Worm (Caenorhabditis elegans): ENCODE data around the gene fip-2.

The fip-2 gene

DNA sequence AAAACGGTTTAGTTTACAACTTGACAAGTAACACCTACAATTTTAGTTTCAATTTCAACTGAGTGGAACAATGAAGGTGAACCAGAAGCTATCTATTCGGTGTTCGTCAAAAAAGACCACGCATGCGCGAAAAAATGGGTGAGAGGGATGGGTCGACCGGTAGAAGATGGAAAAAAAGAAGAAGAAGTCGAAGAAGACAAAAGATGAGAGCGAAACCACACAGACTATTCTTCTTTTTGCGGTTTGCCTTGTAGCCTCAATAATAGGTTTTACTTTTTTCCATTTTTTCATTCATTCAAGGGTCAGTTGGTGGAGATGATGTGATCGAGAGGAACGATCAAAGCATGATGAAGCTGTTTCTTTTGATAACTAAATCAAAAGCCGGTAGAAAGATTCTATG, 14.6 kb downstream of the fip-2 start:
- TF ChIP-seq sem-4 (tag; optimal IDR thresholded peaks at IDR 0.05) = no peak
- no peak for TF ChIP-seq ztf-1 (GFP tag; conservative IDR thresholded peaks at IDR 0.05)
- no peak for TF ChIP-seq snpc-4 (tag; optimal IDR thresholded peaks at IDR 0.05)
- no peak for TF ChIP-seq nhr-21 (tag; optimal IDR thresholded peaks at IDR 0.05)
- TF ChIP-seq lin-13 (GFP tag; optimal IDR thresholded peaks at IDR 0.05) = no peak
- no peak for TF ChIP-seq ama-1 (optimal IDR thresholded peaks at IDR 0.05)
- TF ChIP-seq R02D3.7 (tag; optimal IDR thresholded peaks at IDR 0.05) = no peak

DNA sequence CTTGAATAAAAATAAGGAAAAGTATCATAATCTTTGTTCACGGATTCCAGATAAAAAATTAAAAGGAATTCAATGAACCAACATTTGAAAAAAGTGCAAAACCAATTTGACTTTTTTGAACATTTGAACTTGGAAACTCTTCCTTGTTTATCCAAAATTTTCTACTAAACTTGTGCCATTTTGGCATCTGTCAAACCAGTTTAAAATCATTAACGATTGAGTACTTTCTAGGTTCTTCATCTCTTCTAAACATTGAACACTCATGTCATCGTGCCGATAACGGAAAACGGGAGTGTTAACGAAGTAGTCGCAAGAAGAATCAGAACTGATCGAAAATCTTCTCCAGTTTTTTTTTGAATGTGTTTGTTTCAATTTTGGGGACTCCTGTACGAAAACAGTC, 16.5 kb downstream of the fip-2 start:
- no peak for TF ChIP-seq nhr-11 (tag; optimal IDR thresholded peaks at IDR 0.05)
- TF ChIP-seq sma-9 (GFP tag; optimal IDR thresholded peaks at IDR 0.05) = peak; percentile 68
- TF ChIP-seq sma-9 (tag; optimal IDR thresholded peaks at IDR 0.05) = no peak
- peak; percentile 17 for TF ChIP-seq sma-3 (GFP tag; optimal IDR thresholded peaks at IDR 0.05)
- TF ChIP-seq ztf-11 (tag; optimal IDR thresholded peaks at IDR 0.05) = no peak
- TF ChIP-seq lsy-2 (tag; optimal IDR thresholded peaks at IDR 0.05) = no peak
- TF ChIP-seq blmp-1 (tag; optimal IDR thresholded peaks at IDR 0.05; ENCODE audit: insufficient read depth) = no peak
- no peak for TF ChIP-seq dmd-4 (tag; optimal IDR thresholded peaks at IDR 0.05)
- TF ChIP-seq skn-1 (tag; optimal IDR thresholded peaks at IDR 0.05) = no peak

DNA sequence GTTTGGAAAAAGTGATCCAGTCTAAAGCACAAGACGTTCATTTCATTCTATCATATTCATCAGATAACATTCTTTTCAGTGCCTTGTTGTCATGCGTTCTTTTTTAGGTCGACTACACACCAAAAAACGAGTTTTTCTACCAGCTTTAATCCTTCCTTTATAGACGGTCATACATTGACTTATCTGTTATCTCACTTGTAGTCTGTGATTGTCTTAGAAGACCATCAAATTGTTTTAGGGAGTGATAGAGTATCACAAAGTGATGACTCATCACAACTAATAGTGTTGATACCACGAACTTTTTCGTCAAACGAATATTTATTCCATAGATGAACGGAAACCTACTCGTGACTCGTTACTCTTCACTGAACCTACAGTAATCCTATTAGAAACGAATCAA, 18.1 kb downstream of the fip-2 start:
- TF ChIP-seq nhr-77 (tag; optimal IDR thresholded peaks at IDR 0.05) = no peak
- TF ChIP-seq mdl-1 (tag; optimal IDR thresholded peaks at IDR 0.05) = peak in 1 of 2 experiments; percentile 7
- no peak for TF ChIP-seq ztf-1 (GFP tag; conservative IDR thresholded peaks at IDR 0.05)
- TF ChIP-seq sma-3 (GFP tag; optimal IDR thresholded peaks at IDR 0.05) = peak; percentile 92
- no peak for TF ChIP-seq skn-1 (tag; optimal IDR thresholded peaks at IDR 0.05)
- peak; percentile 24 for TF ChIP-seq egl-27 (tag; optimal IDR thresholded peaks at IDR 0.05)
- TF ChIP-seq nhr-21 (tag; optimal IDR thresholded peaks at IDR 0.05) = peak; percentile 71
- TF ChIP-seq nhr-10 (tag; optimal IDR thresholded peaks at IDR 0.05) = no peak
- no peak for TF ChIP-seq ceh-16 (tag; optimal IDR thresholded peaks at IDR 0.05)
- TF ChIP-seq lsy-2 (tag; optimal IDR thresholded peaks at IDR 0.05) = no peak
- TF ChIP-seq crh-2 (tag; optimal IDR thresholded peaks at IDR 0.05) = peak; percentile 16
- TF ChIP-seq nhr-25 (tag; optimal IDR thresholded peaks at IDR 0.05) = peak; percentile 63
- no peak for TF ChIP-seq gmeb-1 (tag; optimal IDR thresholded peaks at IDR 0.05)
- TF ChIP-seq lin-13 (GFP tag; optimal IDR thresholded peaks at IDR 0.05) = no peak
- TF ChIP-seq ama-1 (optimal IDR thresholded peaks at IDR 0.05) = no peak
- no peak for TF ChIP-seq nhr-129 (tag; optimal IDR thresholded peaks at IDR 0.05)
- TF ChIP-seq fos-1 (tag; optimal IDR thresholded peaks at IDR 0.05) = peak; percentile 76
- no peak for TF ChIP-seq peb-1 (tag; optimal IDR thresholded peaks at IDR 0.05)
- TF ChIP-seq sma-9 (GFP tag; optimal IDR thresholded peaks at IDR 0.05) = peak; percentile 56
- no peak for TF ChIP-seq sma-9 (tag; optimal IDR thresholded peaks at IDR 0.05)
- TF ChIP-seq alr-1 (tag; optimal IDR thresholded peaks at IDR 0.05) = no peak

DNA sequence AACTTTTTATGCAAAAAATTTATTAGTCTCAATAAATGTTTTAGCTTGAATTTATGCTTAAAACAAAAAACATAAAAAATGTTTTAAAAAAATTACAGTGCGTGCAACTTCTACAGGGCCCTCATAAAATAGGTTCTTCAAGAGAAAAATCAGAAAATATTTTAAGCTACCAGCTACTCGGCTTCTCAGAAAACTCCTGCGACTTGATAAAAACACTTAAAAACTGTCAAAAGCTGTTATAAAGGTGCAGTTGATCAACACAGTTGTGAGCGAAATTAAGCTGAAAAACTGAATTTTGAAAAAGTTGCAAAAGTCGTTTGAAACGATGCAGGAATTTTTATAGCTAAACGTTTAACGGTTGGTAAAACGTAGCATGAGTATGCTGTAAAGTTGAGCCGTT, 21.0 kb downstream of the fip-2 start:
- no peak for TF ChIP-seq Y55F3AM.14 (GFP tag; optimal IDR thresholded peaks at IDR 0.05)
- TF ChIP-seq nhr-25 (tag; optimal IDR thresholded peaks at IDR 0.05) = no peak
- TF ChIP-seq ama-1 (optimal IDR thresholded peaks at IDR 0.05) = peak; percentile 96
- peak; percentile 47 for TF ChIP-seq C34F6.9 (tag; optimal IDR thresholded peaks at IDR 0.05)

DNA sequence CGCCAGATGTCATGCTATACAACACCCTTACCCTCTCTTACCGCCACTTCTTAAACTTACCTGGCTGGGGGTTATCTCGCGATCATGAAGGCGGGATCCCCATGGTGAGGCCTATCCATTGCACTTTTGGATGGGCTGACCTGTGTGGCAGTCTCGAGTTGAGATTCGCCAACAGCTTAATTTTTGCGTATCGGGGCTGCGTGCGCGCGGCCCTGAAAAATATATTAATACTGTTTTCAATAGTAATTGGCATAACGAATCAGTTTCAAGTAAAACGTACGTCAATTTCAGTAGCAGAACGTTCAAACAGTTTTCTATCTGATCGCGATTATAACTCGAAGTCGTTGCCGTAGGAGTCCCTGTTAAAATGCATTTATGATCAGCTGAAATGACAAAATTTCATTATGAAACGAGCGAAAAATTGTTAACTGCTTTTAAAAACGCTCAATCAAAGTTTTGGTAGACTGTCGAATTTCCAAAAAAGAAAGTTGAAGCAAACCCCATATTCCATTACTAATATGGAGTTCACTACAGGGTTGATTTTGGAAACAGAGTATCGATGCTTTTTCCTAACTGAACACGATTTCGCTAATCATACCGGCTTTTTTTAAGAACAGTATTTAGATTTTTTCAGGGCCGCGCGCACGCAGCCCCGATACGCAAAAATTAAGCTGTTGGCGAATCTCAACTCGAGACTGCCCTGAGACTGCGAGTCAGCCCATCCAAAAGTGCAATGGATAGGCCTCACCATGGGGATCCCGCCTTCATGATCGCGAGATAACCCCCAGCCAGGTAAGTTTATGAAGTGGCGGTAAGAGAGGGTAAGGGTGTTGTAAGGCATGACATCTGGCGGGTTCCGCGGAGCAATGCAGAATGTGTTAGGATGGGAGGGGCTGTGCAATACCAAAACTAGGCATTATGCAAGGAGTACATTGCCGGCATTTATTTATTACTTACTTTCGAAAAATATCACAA, 23.3 kb downstream of the fip-2 start:
- TF ChIP-seq snpc-4 (tag; optimal IDR thresholded peaks at IDR 0.05) = peak; percentile 18

DNA sequence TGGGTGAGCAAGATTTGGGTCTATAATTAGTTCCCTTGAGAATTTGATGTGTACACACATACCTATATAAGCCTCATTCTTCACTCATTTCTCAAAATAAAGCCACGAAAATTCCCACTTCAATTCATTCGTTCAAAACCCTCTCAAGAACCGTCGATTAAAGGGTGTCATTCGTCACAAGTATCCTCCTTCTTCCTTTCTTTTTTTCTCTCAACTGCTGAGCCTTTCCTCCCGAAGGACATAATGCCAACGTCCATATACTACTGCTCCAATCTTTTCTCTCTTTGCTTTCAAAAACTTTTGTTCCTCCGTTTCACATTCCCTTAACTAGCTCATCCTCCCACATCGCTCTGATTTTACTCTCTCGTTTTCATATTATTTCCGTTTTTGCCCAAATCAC, 24.4 kb downstream of the fip-2 start, which contains the start of gene T27E4.1:
T27E4.1 (plus strand) TSS at position 137 of the 400 bp plus-strand sequence.
- TF ChIP-seq lsy-2 (tag; optimal IDR thresholded peaks at IDR 0.05) = peak in 1 of 2 experiments; percentile 4
- TF ChIP-seq nhr-129 (tag; optimal IDR thresholded peaks at IDR 0.05) = peak; percentile 24
- peak; percentile 28 for TF ChIP-seq sma-9 (GFP tag; optimal IDR thresholded peaks at IDR 0.05)
- no peak for TF ChIP-seq sma-9 (tag; optimal IDR thresholded peaks at IDR 0.05)
- peak; percentile 53 for TF ChIP-seq unc-55 (GFP tag; optimal IDR thresholded peaks at IDR 0.05)
- TF ChIP-seq ZK546.5 (tag; optimal IDR thresholded peaks at IDR 0.05) = no peak
- TF ChIP-seq C34F6.9 (tag; optimal IDR thresholded peaks at IDR 0.05) = peak; percentile 40
- TF ChIP-seq lin-39 (tag; optimal IDR thresholded peaks at IDR 0.05) = no peak
- no peak for TF ChIP-seq elt-1 (tag; optimal IDR thresholded peaks at IDR 0.05)
- no peak for TF ChIP-seq mab-5 (tag; optimal IDR thresholded peaks at IDR 0.05)
- peak; percentile 53 for TF ChIP-seq zag-1 (tag; optimal IDR thresholded peaks at IDR 0.05)

All from whole organism, L2 larva.